Worm (Caenorhabditis elegans) whole organism, L1 larva: ENCODE data around the gene C45G9.5.
A peak's percentile ranks its signal among the peaks of the same experiment; 100 is the strongest.

ENCODE experiments used
- C04F5.9 ChIP-seq: sonication (generic microtip); optimal IDR thresholded peaks from 2 replicates; lab custom pipeline; 2016; ENCODE audit warnings: missing genetic modification characterization, missing compliant biosample characterization
- C16A3.4 ChIP-seq: fragments of 150-350 bp; optimal IDR thresholded peaks from 2 replicates; lab custom pipeline; 2014; ENCODE audit warnings: missing biosample characterization, missing genetic modification characterization
- C34B4.2 ChIP-seq: sonication (generic microtip); optimal IDR thresholded peaks from 2 replicates; lab custom pipeline; 2017; ENCODE audit warnings: mild to moderate bottlenecking, missing genetic modification characterization, missing compliant biosample characterization
- alr-1 ChIP-seq: fragments of 200-800 bp; sonication (Bioruptor generic); optimal IDR thresholded peaks from 2 replicates; lab custom pipeline; 2018; ENCODE audit warnings: borderline replicate concordance, mild to moderate bottlenecking, missing genetic modification characterization, missing compliant biosample characterization
- ama-1 ChIP-seq: fragments of 150-350 bp; optimal IDR thresholded peaks from 2 replicates; lab custom pipeline; 2014
- ceh-63 ChIP-seq: fragments of 200-800 bp; sonication (Bioruptor generic); optimal IDR thresholded peaks from 2 replicates; lab custom pipeline; 2018; ENCODE audit warnings: mild to moderate bottlenecking, missing genetic modification characterization, missing compliant biosample characterization
- ceh-90 ChIP-seq: sonication (generic microtip); optimal IDR thresholded peaks from 2 replicates; lab custom pipeline; 2016; ENCODE audit warnings: missing genetic modification characterization, missing compliant biosample characterization
- ces-1 ChIP-seq: fragments of 150-350 bp; optimal IDR thresholded peaks from 2 replicates; lab custom pipeline; 2014; ENCODE audit warnings: missing biosample characterization, missing genetic modification reagents, missing genetic modification characterization
- dpl-1 ChIP-seq, 3 experiments: fragments of 150-350 bp in 2 of 3; sonication (generic microtip) in 1 of 3; optimal IDR thresholded peaks; 2 replicates each; lab custom pipeline; 2014 to 2017; ENCODE audit warnings: missing biosample characterization in 3 of 3, missing genetic modification characterization in 3 of 3, missing genetic modification reagents in 3 of 3
- efl-1 ChIP-seq, 4 experiments: fragments of 150-350 bp; optimal IDR thresholded peaks in 3 of 4; peaks in 1 of 4; 1 replicate in 1 of 4; 2 replicates in 3 of 4; lab custom pipeline; 2014; ENCODE audit warnings: missing biosample characterization in 2 of 4, missing genetic modification characterization in 2 of 4, missing genetic modification reagents in 2 of 4
- elt-2 ChIP-seq: sonication (generic microtip); optimal IDR thresholded peaks from 2 replicates; lab custom pipeline; 2016; ENCODE audit warnings: missing genetic modification characterization, mild to moderate bottlenecking, inconsistent platforms, missing compliant biosample characterization, missing genetic modification reagents
- elt-3 ChIP-seq, 6 experiments: fragments of 150-350 bp in 1 of 6; sonication (generic microtip); optimal IDR thresholded peaks; 2 replicates each; lab custom pipeline; 2017 to 2018; ENCODE audit warnings: missing biosample characterization in 6 of 6, missing genetic modification characterization in 6 of 6, inconsistent platforms in 1 of 6
- fkh-8 ChIP-seq: sonication (generic microtip); optimal IDR thresholded peaks from 2 replicates; lab custom pipeline; 2016; ENCODE audit warnings: mild to moderate bottlenecking, missing genetic modification characterization, missing compliant biosample characterization
- grh-1 ChIP-seq: fragments of 200-800 bp; sonication (Bioruptor generic); IDR thresholded peaks from 2 replicates; pipeline ENCODE4 v1.3.6; 2022; ENCODE audit warnings: missing genetic modification reagents, missing genetic modification characterization, missing compliant biosample characterization
- jun-1 ChIP-seq: fragments of 150-350 bp; optimal IDR thresholded peaks from 2 replicates; lab custom pipeline; 2014; ENCODE audit warnings: missing biosample characterization, missing genetic modification reagents, missing genetic modification characterization
- lin-15B ChIP-seq: fragments of 150-350 bp; sonication (generic microtip); optimal IDR thresholded peaks from 3 replicates; lab custom pipeline; 2014; ENCODE audit warnings: missing biosample characterization, missing genetic modification characterization
- lsy-2 ChIP-seq, 2 experiments: fragments of 150-350 bp; optimal IDR thresholded peaks; 2 replicates each; lab custom pipeline; 2014; ENCODE audit warnings: missing biosample characterization in 2 of 2, missing genetic modification characterization in 2 of 2
- mab-9 ChIP-seq: fragments of 200-800 bp; sonication (Bioruptor generic); IDR thresholded peaks from 2 replicates; pipeline ENCODE4 v1.3.6; 2022; ENCODE audit warnings: missing genetic modification reagents, missing genetic modification characterization, missing compliant biosample characterization
- mef-2 ChIP-seq: fragments of 150-350 bp; optimal IDR thresholded peaks from 2 replicates; lab custom pipeline; 2014; ENCODE audit warnings: missing biosample characterization, missing genetic modification characterization
- mep-1 ChIP-seq: fragments of 150-350 bp; optimal IDR thresholded peaks from 2 replicates; lab custom pipeline; 2014; ENCODE audit warnings: missing biosample characterization, missing genetic modification characterization
- nhr-11 ChIP-seq: fragments of 150-350 bp; optimal IDR thresholded peaks from 2 replicates; lab custom pipeline; 2014; ENCODE audit warnings: missing biosample characterization, missing genetic modification characterization
- nhr-19 ChIP-seq: fragments of 200-800 bp; sonication (Bioruptor generic); conservative IDR thresholded peaks from 2 replicates; pipeline ENCODE4 v1.3.6; 2022; ENCODE audit warnings: missing genetic modification characterization, missing compliant biosample characterization
- nhr-20 ChIP-seq: sonication (generic microtip); optimal IDR thresholded peaks from 2 replicates; lab custom pipeline; 2016; ENCODE audit warnings: mild to moderate bottlenecking, missing genetic modification characterization, missing compliant biosample characterization
- nhr-47 ChIP-seq: sonication (generic microtip); optimal IDR thresholded peaks from 2 replicates; lab custom pipeline; 2016; ENCODE audit warnings: mild to moderate bottlenecking, missing genetic modification characterization, moderate library complexity, missing compliant biosample characterization
- nhr-71 ChIP-seq: sonication (generic microtip); optimal IDR thresholded peaks from 2 replicates; lab custom pipeline; 2016; ENCODE audit warnings: mild to moderate bottlenecking, missing genetic modification characterization, moderate library complexity, missing compliant biosample characterization
- nhr-76 ChIP-seq: sonication (generic microtip); optimal IDR thresholded peaks from 2 replicates; lab custom pipeline; 2017; ENCODE audit warnings: missing biosample characterization, missing genetic modification characterization
- nhr-77 ChIP-seq: fragments of 150-350 bp; optimal IDR thresholded peaks from 2 replicates; lab custom pipeline; 2014; ENCODE audit warnings: missing biosample characterization, missing genetic modification characterization
- nhr-85 ChIP-seq: sonication (generic microtip); peaks from one replicate; lab custom pipeline; 2016; ENCODE audit warnings: missing genetic modification characterization, inconsistent platforms, missing compliant biosample characterization
- nhr-90 ChIP-seq: sonication (generic microtip); optimal IDR thresholded peaks from 2 replicates; lab custom pipeline; 2016; ENCODE audit warnings: mild to moderate bottlenecking, missing genetic modification characterization, missing compliant biosample characterization; ENCODE audit not compliant: poor library complexity
- pax-3 ChIP-seq: fragments of 200-800 bp; sonication (Bioruptor generic); optimal IDR thresholded peaks from 2 replicates; lab custom pipeline; 2018; ENCODE audit warnings: mild to moderate bottlenecking, missing genetic modification characterization, moderate library complexity, missing compliant biosample characterization
- rnt-1 ChIP-seq: sonication (generic microtip); optimal IDR thresholded peaks from 2 replicates; lab custom pipeline; 2016; ENCODE audit warnings: mild to moderate bottlenecking, missing genetic modification characterization, moderate library complexity, missing compliant biosample characterization
- snpc-4 ChIP-seq: fragments of 150-350 bp; optimal IDR thresholded peaks from 2 replicates; lab custom pipeline; 2014; ENCODE audit warnings: missing biosample characterization, missing genetic modification characterization
- snu-23 ChIP-seq: sonication (generic microtip); optimal IDR thresholded peaks from 2 replicates; lab custom pipeline; 2016; ENCODE audit warnings: missing genetic modification characterization, missing compliant biosample characterization
- sox-4 ChIP-seq: sonication (generic microtip); optimal IDR thresholded peaks from 2 replicates; lab custom pipeline; 2016; ENCODE audit warnings: missing genetic modification characterization, missing compliant biosample characterization
- sup-37 ChIP-seq: fragments of 200-800 bp; sonication (Bioruptor generic); optimal IDR thresholded peaks from 2 replicates; lab custom pipeline; 2018; ENCODE audit warnings: mild to moderate bottlenecking, missing genetic modification characterization, missing compliant biosample characterization
- tbx-2 ChIP-seq: sonication (generic microtip); optimal IDR thresholded peaks from 2 replicates; lab custom pipeline; 2016; ENCODE audit warnings: missing genetic modification characterization, missing compliant biosample characterization
- unc-62 ChIP-seq: fragments of 150-350 bp; optimal IDR thresholded peaks from 2 replicates; lab custom pipeline; 2014; ENCODE audit warnings: missing biosample characterization, missing genetic modification reagents, missing genetic modification characterization
- unc-98 ChIP-seq: fragments of 200-800 bp; sonication (Bioruptor generic); IDR thresholded peaks from 2 replicates; pipeline ENCODE4 v1.3.6; 2022; ENCODE audit warnings: missing genetic modification characterization, missing compliant biosample characterization
- vab-15 ChIP-seq: sonication (generic microtip); optimal IDR thresholded peaks from 2 replicates; lab custom pipeline; 2017; ENCODE audit warnings: missing genotype, mild to moderate bottlenecking, missing genetic modification characterization, missing compliant biosample characterization
- xbp-1 ChIP-seq: sonication (generic microtip); optimal IDR thresholded peaks from 2 replicates; lab custom pipeline; 2016; ENCODE audit warnings: missing genetic modification characterization, missing compliant biosample characterization
- zag-1 ChIP-seq: fragments of 150-350 bp; optimal IDR thresholded peaks from 2 replicates; lab custom pipeline; 2014; ENCODE audit warnings: missing biosample characterization, missing genetic modification characterization

The C45G9.5 gene

DNA sequence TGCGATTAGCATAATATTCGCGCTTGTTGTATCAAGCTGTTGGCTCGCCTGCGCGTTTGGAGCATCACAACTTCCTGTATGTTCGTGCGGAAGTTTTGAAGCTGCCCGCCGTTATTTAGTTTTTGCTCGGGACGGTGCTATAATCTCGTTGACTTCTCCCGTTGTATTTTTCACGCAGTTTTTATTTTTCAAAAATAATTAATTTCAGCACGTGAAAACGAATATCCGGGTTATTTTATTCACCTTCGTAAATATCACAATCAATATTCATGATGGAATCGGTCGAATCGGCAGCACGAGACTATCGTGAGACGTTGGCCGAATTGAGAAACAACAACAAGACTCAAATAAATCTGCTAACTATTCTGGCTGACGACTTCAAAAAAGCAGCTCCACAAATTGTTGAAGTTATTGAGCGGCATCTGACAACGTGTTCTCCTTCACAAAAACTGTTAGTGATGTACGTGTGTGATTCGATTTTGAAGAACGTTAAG, 22.7 kb upstream of the C45G9.5 start (continued):
- TF ChIP-seq nhr-76 (tag; lab: Kevin White, UChicago) (no peak), nhr-77 (tag; lab: Kevin White, UChicago) (no peak), xbp-1 (tag; lab: Kevin White, UChicago) (peak; percentile 7), sup-37 (GFP tag; lab: Kevin White, UChicago) (no peak), nhr-47 (tag; lab: Kevin White, UChicago) (peak; percentile 48), snu-23 (GFP tag; lab: Kevin White, UChicago) (no peak), ceh-90 (tag; lab: Kevin White, UChicago) (no peak), tbx-2 (tag; lab: Kevin White, UChicago) (peak; percentile 1), grh-1 (GFP tag; lab: Robert Waterston, UW) (peak; percentile 36; the same call in 1 of the 2 replicates), lin-15B (no peak), mab-9 (GFP tag; lab: Robert Waterston, UW) (no peak), C16A3.4 (tag; lab: Kevin White, UChicago) (no peak), snpc-4 (no peak), elt-2 (tag; lab: Kevin White, UChicago) (peak; percentile 34), pax-3 (tag; lab: Kevin White, UChicago) (peak; percentile 32), ces-1 (GFP tag; lab: Kevin White, UChicago) (no peak), efl-1 (optimal IDR thresholded peaks at IDR 0.05; lab: Kevin White, UChicago) (peak in 1 of 2 experiments; percentile 5), efl-1 (GFP tag; optimal IDR thresholded peaks at IDR 0.05 in 1 of 2; lab: Kevin White, UChicago) (no peak), vab-15 (tag; lab: Kevin White, UChicago) (peak; percentile 3), nhr-85 (tag; lab: Kevin White, UChicago) (peak; percentile 66), C04F5.9 (tag; lab: Kevin White, UChicago) (no peak), zag-1 (tag; lab: Kevin White, UChicago) (no peak), alr-1 (tag; lab: Kevin White, UChicago) (no peak), fkh-8 (tag; lab: Kevin White, UChicago) (no peak), rnt-1 (tag; lab: Kevin White, UChicago) (peak; percentile 34), sox-4 (tag; lab: Kevin White, UChicago) (peak; percentile 22), nhr-11 (tag; lab: Kevin White, UChicago) (no peak), C34B4.2 (no peak), mep-1 (tag; lab: Kevin White, UChicago) (peak; percentile 49), unc-62 (GFP tag; lab: Kevin White, UChicago) (no peak), nhr-90 (tag; lab: Kevin White, UChicago) (peak; percentile 39), ceh-63 (no peak), elt-3 (tag; optimal IDR thresholded peaks at IDR 0.05; lab: Kevin White, UChicago) (no peak), jun-1 (tag; lab: Kevin White, UChicago) (no peak), nhr-71 (tag; lab: Kevin White, UChicago) (peak; percentile 72), lsy-2 (tag; optimal IDR thresholded peaks at IDR 0.05; lab: Kevin White, UChicago) (peak; percentile 42 to 45), nhr-20 (tag; lab: Kevin White, UChicago) (peak; percentile 43)

DNA sequence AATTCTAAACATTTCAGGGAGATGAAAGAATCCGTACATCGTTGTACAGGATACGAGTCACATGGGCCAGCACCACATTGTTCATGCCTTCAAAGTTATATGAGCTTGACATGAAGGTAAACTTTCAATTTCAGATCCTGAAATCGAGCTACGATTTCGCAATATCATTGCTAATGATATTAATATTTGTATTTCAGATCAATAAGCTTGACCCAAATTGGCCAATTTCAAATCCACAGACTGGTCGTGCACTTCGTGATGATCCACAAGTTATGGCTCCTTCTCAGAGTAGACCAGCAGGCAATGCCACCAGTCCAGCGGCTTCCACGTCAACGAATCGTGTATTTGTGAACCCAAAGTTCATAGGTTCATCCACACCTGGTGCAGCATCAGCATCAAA, 21.6 kb upstream of the C45G9.5 start:
- TF ChIP-seq lin-15B (no peak), elt-2 (tag; lab: Kevin White, UChicago) (no peak), unc-98 (no peak), nhr-19 (no peak), C16A3.4 (tag; lab: Kevin White, UChicago) (no peak), dpl-1 (GFP tag; optimal IDR thresholded peaks at IDR 0.05; lab: Kevin White, UChicago) (no peak), ama-1 (lab: Kevin White, UChicago) (no peak), mef-2 (tag; lab: Kevin White, UChicago) (no peak)
